Worm (Caenorhabditis elegans) whole organism, young adult: Measurements from ENCODE around the gene cyp-33E1.

Experiments used
- F10E7.11 ChIP-seq: sonication (generic microtip); optimal IDR thresholded peaks from 2 replicates; lab custom pipeline; 2017; ENCODE audit warnings: mild to moderate bottlenecking, missing genetic modification characterization, moderate library complexity, missing compliant biosample characterization
- F22D6.2 ChIP-seq: sonication (generic microtip); optimal IDR thresholded peaks from 2 replicates; lab custom pipeline; 2016; ENCODE audit warnings: mild to moderate bottlenecking, missing genetic modification characterization, missing compliant biosample characterization
- T07F8.4 ChIP-seq: sonication (generic microtip); optimal IDR thresholded peaks from 2 replicates; lab custom pipeline; 2016; ENCODE audit warnings: mild to moderate bottlenecking, missing genetic modification characterization, moderate library complexity, missing compliant biosample characterization
- efl-1 ChIP-seq: fragments of 150-350 bp; optimal IDR thresholded peaks from 2 replicates; lab custom pipeline; 2014; ENCODE audit warnings: missing biosample characterization, missing genetic modification reagents, missing genetic modification characterization
- let-607 ChIP-seq, 2 experiments: fragments of 200-800 bp in 1 of 2; sonication (Bioruptor generic) in 1 of 2; sonication (generic microtip) in 1 of 2; optimal IDR thresholded peaks; 2 replicates each; lab custom pipeline; 2016 to 2018; ENCODE audit warnings: mild to moderate bottlenecking in 2 of 2, missing compliant biosample characterization in 2 of 2, missing genetic modification characterization in 2 of 2, moderate library complexity in 2 of 2, missing genotype in 1 of 2
- lir-1 ChIP-seq: fragments of 200-800 bp; sonication (Bioruptor generic); conservative IDR thresholded peaks from 2 replicates; pipeline ENCODE4 v1.3.6; 2022; ENCODE audit warnings: missing genetic modification reagents, missing genetic modification characterization, missing compliant biosample characterization
- nfya-1 ChIP-seq: sonication (generic microtip); optimal IDR thresholded peaks from 2 replicates; lab custom pipeline; 2017; ENCODE audit warnings: antibody characterized with exemption, missing compliant biosample characterization, missing genetic modification characterization, borderline replicate concordance; ENCODE audit not compliant: insufficient read depth
- nfya-2 ChIP-seq: fragments of 200-800 bp; sonication (Bioruptor generic); IDR thresholded peaks from 2 replicates; pipeline ENCODE4 v1.3.6; 2022; ENCODE audit warnings: missing genetic modification reagents, missing genetic modification characterization, missing compliant biosample characterization
- ztf-25 ChIP-seq: fragments of 200-800 bp; sonication (Bioruptor generic); IDR thresholded peaks from 2 replicates; pipeline ENCODE4 v1.3.6; 2022; ENCODE audit warnings: missing genetic modification reagents, missing genetic modification characterization, missing compliant biosample characterization

ce11 chrIV:8687605-8688191, 39.3 kb upstream of the cyp-33E1 start, which contains the start of gene snrp-3:
- TF ChIP-seq let-607 (tag; optimal IDR thresholded peaks at IDR 0.05; lab: Kevin White, UChicago) = peak in 1 of 2 experiments; percentile 12
- TF ChIP-seq lir-1 = 0 out of 2 replicates have a peak, but pooled peaks have one; percentile 13
- TF ChIP-seq F22D6.2 (tag; lab: Kevin White, UChicago) = no peak
- no peak for TF ChIP-seq F10E7.11 (tag; lab: Kevin White, UChicago)
- TF ChIP-seq nfya-2 (GFP tag; lab: Robert Waterston, UW) = no peak
- peak; percentile 69 for TF ChIP-seq efl-1 (GFP tag; lab: Kevin White, UChicago)
- TF ChIP-seq T07F8.4 = no peak
- TF ChIP-seq nfya-1 (tag; lab: Kevin White, UChicago) = no peak
- no peak for TF ChIP-seq ztf-25 (GFP tag; lab: Robert Waterston, UW)
